Worm (Caenorhabditis elegans) whole organism, L3 larva: Measurements from ENCODE around the gene Y54F10BM.13.

Source experiments
- R02D3.7 ChIP-seq: fragments of 150-350 bp; optimal IDR thresholded peaks from 2 replicates; lab custom pipeline; 2014; ENCODE audit warnings: missing biosample characterization, missing genetic modification characterization
- ZK546.5 ChIP-seq: sonication (generic microtip); optimal IDR thresholded peaks from 2 replicates; lab custom pipeline; 2017; ENCODE audit warnings: missing biosample characterization, missing genetic modification characterization
- aly-2 ChIP-seq: fragments of 150-350 bp; optimal IDR thresholded peaks from 2 replicates; lab custom pipeline; 2014; ENCODE audit warnings: missing biosample characterization, missing genetic modification characterization
- ama-1 ChIP-seq: fragments of 150-350 bp; optimal IDR thresholded peaks from 2 replicates; lab custom pipeline; 2018
- ceh-16 ChIP-seq: sonication (generic microtip); optimal IDR thresholded peaks from 2 replicates; lab custom pipeline; 2017; ENCODE audit warnings: missing biosample characterization, missing genetic modification characterization
- ceh-28 ChIP-seq: fragments of 150-350 bp; optimal IDR thresholded peaks from 2 replicates; lab custom pipeline; 2014; ENCODE audit warnings: missing biosample characterization, missing genetic modification reagents, missing genetic modification characterization
- ceh-9 ChIP-seq: sonication (generic microtip); optimal IDR thresholded peaks from 2 replicates; lab custom pipeline; 2018; ENCODE audit warnings: missing biosample characterization, missing genetic modification characterization
- daf-12 ChIP-seq: fragments of 150-350 bp; optimal IDR thresholded peaks from 2 replicates; lab custom pipeline; 2014; ENCODE audit warnings: missing biosample characterization, missing genetic modification reagents, missing genetic modification characterization
- egl-5 ChIP-seq: fragments of 150-350 bp; optimal IDR thresholded peaks from 2 replicates; lab custom pipeline; 2017; ENCODE audit warnings: missing biosample characterization, missing genetic modification reagents, missing genetic modification characterization, inconsistent platforms
- elt-1 ChIP-seq: fragments of 150-350 bp; optimal IDR thresholded peaks from 2 replicates; lab custom pipeline; 2014; ENCODE audit warnings: missing biosample characterization, missing genetic modification characterization
- elt-2 ChIP-seq: sonication (generic microtip); optimal IDR thresholded peaks from 2 replicates; lab custom pipeline; 2016; ENCODE audit warnings: missing genetic modification reagents, mild to moderate bottlenecking, missing genetic modification characterization, missing compliant biosample characterization
- elt-3 ChIP-seq, 3 experiments: fragments of 150-350 bp in 1 of 3; sonication (generic microtip) in 2 of 3; optimal IDR thresholded peaks; 2 replicates in 2 of 3; 4 replicates in 1 of 3; lab custom pipeline; 2014 to 2017; ENCODE audit warnings: missing biosample characterization in 3 of 3, missing genetic modification characterization in 3 of 3
- fkh-10 ChIP-seq: sonication (generic microtip); optimal IDR thresholded peaks from 2 replicates; lab custom pipeline; 2017; ENCODE audit warnings: missing biosample characterization, missing genetic modification reagents, missing genetic modification characterization
- fos-1 ChIP-seq: fragments of 150-350 bp; optimal IDR thresholded peaks from 2 replicates; lab custom pipeline; 2014; ENCODE audit warnings: missing biosample characterization, missing genetic modification characterization
- hmg-11 ChIP-seq: sonication (generic microtip); optimal IDR thresholded peaks from 2 replicates; lab custom pipeline; 2016; ENCODE audit warnings: missing genetic modification characterization, missing compliant biosample characterization
- jun-1 ChIP-seq: fragments of 150-350 bp; optimal IDR thresholded peaks from 2 replicates; lab custom pipeline; 2014; ENCODE audit warnings: missing biosample characterization, missing genetic modification reagents, missing genetic modification characterization
- lin-39 ChIP-seq: fragments of 150-350 bp; optimal IDR thresholded peaks from 2 replicates; lab custom pipeline; 2018; ENCODE audit warnings: missing biosample characterization, missing genetic modification reagents, missing genetic modification characterization
- lsy-12 ChIP-seq: sonication (generic microtip); optimal IDR thresholded peaks from 2 replicates; lab custom pipeline; 2016; ENCODE audit warnings: mild to moderate bottlenecking, missing genetic modification characterization, missing compliant biosample characterization
- mdl-1 ChIP-seq: fragments of 150-350 bp; optimal IDR thresholded peaks from 2 replicates; lab custom pipeline; 2014; ENCODE audit warnings: missing biosample characterization, missing genetic modification characterization
- nfya-1 ChIP-seq: sonication (generic microtip); optimal IDR thresholded peaks from 2 replicates; lab custom pipeline; 2017; ENCODE audit warnings: missing genetic modification characterization, mild to moderate bottlenecking, missing compliant biosample characterization, antibody characterized with exemption, moderate library complexity; ENCODE audit not compliant: insufficient read depth
- nhr-12 ChIP-seq: fragments of 150-350 bp; optimal IDR thresholded peaks from 2 replicates; lab custom pipeline; 2014; ENCODE audit warnings: missing biosample characterization, missing genetic modification characterization
- nhr-23 ChIP-seq: fragments of 150-350 bp; optimal IDR thresholded peaks from 2 replicates; lab custom pipeline; 2014; ENCODE audit warnings: missing biosample characterization, missing genetic modification reagents, missing genetic modification characterization
- nhr-25 ChIP-seq: sonication (generic microtip); optimal IDR thresholded peaks from 2 replicates; lab custom pipeline; 2017; ENCODE audit warnings: missing biosample characterization, missing genetic modification characterization
- nhr-28 ChIP-seq: fragments of 150-350 bp; optimal IDR thresholded peaks from 2 replicates; lab custom pipeline; 2014; ENCODE audit warnings: missing biosample characterization, missing genetic modification characterization
- nhr-67 ChIP-seq: fragments of 150-350 bp; optimal IDR thresholded peaks from 2 replicates; lab custom pipeline; 2014; ENCODE audit warnings: missing biosample characterization, missing genetic modification characterization
- nhr-76 ChIP-seq: fragments of 150-350 bp; sonication (generic microtip); optimal IDR thresholded peaks from 5 replicates; lab custom pipeline; 2014; ENCODE audit warnings: missing biosample characterization, missing genetic modification characterization
- nhr-77 ChIP-seq: fragments of 150-350 bp; optimal IDR thresholded peaks from 2 replicates; lab custom pipeline; 2014; ENCODE audit warnings: missing biosample characterization, missing genetic modification characterization
- pha-4 ChIP-seq: fragments of 150-350 bp; optimal IDR thresholded peaks from 2 replicates; lab custom pipeline; 2014; ENCODE audit warnings: missing biosample characterization, missing genetic modification reagents, missing genetic modification characterization
- pqm-1 ChIP-seq: fragments of 150-350 bp; optimal IDR thresholded peaks from 2 replicates; lab custom pipeline; 2017; ENCODE audit warnings: missing biosample characterization, missing genetic modification characterization, inconsistent platforms
- sea-2 ChIP-seq: fragments of 150-350 bp; sonication (generic microtip); optimal IDR thresholded peaks from 4 replicates; lab custom pipeline; 2014; ENCODE audit warnings: missing biosample characterization, missing genetic modification reagents, missing genetic modification characterization
- skn-1 ChIP-seq: fragments of 150-350 bp; optimal IDR thresholded peaks from 2 replicates; lab custom pipeline; 2014; ENCODE audit warnings: missing biosample characterization, missing genetic modification characterization
- snpc-4 ChIP-seq: fragments of 150-350 bp; optimal IDR thresholded peaks from 2 replicates; lab custom pipeline; 2014; ENCODE audit warnings: missing biosample characterization, missing genetic modification characterization
- tbx-2 ChIP-seq: sonication (generic microtip); optimal IDR thresholded peaks from 2 replicates; lab custom pipeline; 2016; ENCODE audit warnings: mild to moderate bottlenecking, missing genetic modification characterization, missing compliant biosample characterization
- unc-39 ChIP-seq: sonication (generic microtip); optimal IDR thresholded peaks from 4 replicates; lab custom pipeline; 2017; ENCODE audit warnings: missing biosample characterization, missing genetic modification characterization
- zag-1 ChIP-seq: fragments of 150-350 bp; optimal IDR thresholded peaks from 2 replicates; lab custom pipeline; 2014; ENCODE audit warnings: missing biosample characterization, missing genetic modification characterization
- ztf-11 ChIP-seq: fragments of 150-350 bp; optimal IDR thresholded peaks from 2 replicates; lab custom pipeline; 2014; ENCODE audit warnings: missing biosample characterization, missing genetic modification characterization
- ztf-4 ChIP-seq: fragments of 150-350 bp; optimal IDR thresholded peaks from 2 replicates; lab custom pipeline; 2014; ENCODE audit warnings: missing biosample characterization, missing genetic modification characterization

Gene Y54F10BM.13

ce11 chrIII:2310996-2311395 lies 19.9 kb downstream of the Y54F10BM.13 start:
- TF ChIP-seq pqm-1 (tag; lab: Kevin White, UChicago) = peak; percentile 4
- no peak for TF ChIP-seq nhr-12 (tag; lab: Kevin White, UChicago)
- no peak for TF ChIP-seq ceh-16 (tag; lab: Kevin White, UChicago)
- TF ChIP-seq elt-2 = peak; percentile 50
- peak; percentile 23 for TF ChIP-seq pha-4
- TF ChIP-seq daf-12 (tag; lab: Kevin White, UChicago) = no peak

ce11 chrIII:2308026-2308425 lies 22.9 kb downstream of the Y54F10BM.13 start, which contains the start of the genes fbxa-1 and Y54F10BM.20:
Gene fbxa-1 (minus strand): TSS chrIII:2308126.
Gene Y54F10BM.20 (plus strand): TSS chrIII:2308256.
- TF ChIP-seq nhr-23 (tag; lab: Kevin White, UChicago) = no peak
- no peak for TF ChIP-seq ztf-4 (tag; lab: Kevin White, UChicago)
- no peak for TF ChIP-seq R02D3.7 (tag; lab: Kevin White, UChicago)
- no peak for TF ChIP-seq skn-1 (tag; lab: Kevin White, UChicago)
- no peak for TF ChIP-seq nhr-76 (tag; lab: Kevin White, UChicago)
- no peak for TF ChIP-seq nhr-25 (tag; lab: Kevin White, UChicago)
- TF ChIP-seq aly-2 (tag; lab: Kevin White, UChicago) = no peak
- no peak for TF ChIP-seq nhr-28 (tag; lab: Kevin White, UChicago)
- no peak for TF ChIP-seq elt-2
- no peak for TF ChIP-seq ceh-16 (tag; lab: Kevin White, UChicago)
- TF ChIP-seq pqm-1 (tag; lab: Kevin White, UChicago) = no peak
- TF ChIP-seq elt-3 (tag; optimal IDR thresholded peaks at IDR 0.05; lab: Kevin White, UChicago) = no peak
- TF ChIP-seq ZK546.5 (tag; lab: Kevin White, UChicago) = no peak
- TF ChIP-seq fkh-10 (GFP tag; lab: Kevin White, UChicago) = no peak
- TF ChIP-seq elt-1 = no peak

- TF ChIP-seq lin-39 (tag; lab: Kevin White, UChicago) (no peak), pha-4 (peak; percentile 61), nhr-25 (tag; lab: Kevin White, UChicago) (peak; percentile 3), elt-2 (no peak), nhr-76 (tag; lab: Kevin White, UChicago) (no peak), egl-5 (no peak), zag-1 (tag; lab: Kevin White, UChicago) (no peak), hmg-11 (tag; lab: Kevin White, UChicago) (peak; percentile 63), ceh-28 (tag; lab: Kevin White, UChicago) (peak; percentile 19), daf-12 (tag; lab: Kevin White, UChicago) (no peak), ama-1 (lab: Kevin White, UChicago) (no peak), ceh-16 (tag; lab: Kevin White, UChicago) (no peak), ztf-4 (tag; lab: Kevin White, UChicago) (no peak), nhr-77 (tag; lab: Kevin White, UChicago) (no peak), tbx-2 (no peak), ztf-11 (tag; lab: Kevin White, UChicago) (no peak), nhr-23 (tag; lab: Kevin White, UChicago) (no peak), nfya-1 (peak; percentile 56), jun-1 (no peak), skn-1 (tag; lab: Kevin White, UChicago) (no peak), ceh-9 (tag; lab: Kevin White, UChicago) (no peak), mdl-1 (tag; lab: Kevin White, UChicago) (no peak), unc-39 (tag; lab: Kevin White, UChicago) (no peak), fos-1 (no peak), nhr-67 (no peak), snpc-4 (tag; lab: Kevin White, UChicago) (no peak), nhr-28 (tag; lab: Kevin White, UChicago) (no peak), lsy-12 (tag; lab: Kevin White, UChicago) (no peak), sea-2 (GFP tag; lab: Kevin White, UChicago) (no peak)
Observed at ce11 chrIII:2304867-2305266, 26.0 kb downstream of the Y54F10BM.13 start, which contains the start of gene Y54F10BM.9. Gene Y54F10BM.9 (minus strand): TSS chrIII:2304927.

ce11 chrIII:2304149-2304548 lies 26.7 kb downstream of the Y54F10BM.13 start:
- TF ChIP-seq fos-1 (no peak), lsy-12 (tag; lab: Kevin White, UChicago) (no peak), ceh-9 (tag; lab: Kevin White, UChicago) (no peak), R02D3.7 (tag; lab: Kevin White, UChicago) (no peak)
